Worm (Caenorhabditis elegans): Measurements from ENCODE around the gene str-92.

str-92 gene

ce11 chrV:17706217-17706806 lies 29.9 kb upstream of the str-92 start:
- TF ChIP-seq F13C5.2 (tag; optimal IDR thresholded peaks at IDR 0.05) (no peak), B0310.2 (tag; optimal IDR thresholded peaks at IDR 0.05) (no peak), scrt-1 (GFP tag; IDR thresholded peaks at IDR 0.05) (no peak), hnd-1 (tag; optimal IDR thresholded peaks at IDR 0.05) (no peak), ama-1 (optimal IDR thresholded peaks at IDR 0.05) (no peak), sea-1 (GFP tag; conservative IDR thresholded peaks at IDR 0.05) (no peak), ceh-13 (GFP tag; optimal IDR thresholded peaks at IDR 0.05) (no peak), hmbx-1 (tag; optimal IDR thresholded peaks at IDR 0.05) (no peak), tbx-37 (GFP tag; conservative IDR thresholded peaks at IDR 0.05) (no peak), aly-1 (tag; optimal IDR thresholded peaks at IDR 0.05) (no peak), ets-7 (tag; optimal IDR thresholded peaks at IDR 0.05) (no peak), ceh-36 (tag; optimal IDR thresholded peaks at IDR 0.05) (no peak), hmg-4 (GFP tag; optimal IDR thresholded peaks at IDR 0.05) (no peak), tra-4 (tag; optimal IDR thresholded peaks at IDR 0.05) (no peak), flt-1 (GFP tag; IDR thresholded peaks at IDR 0.05) (no peak), tbx-11 (GFP tag; IDR thresholded peaks at IDR 0.05) (no peak), pes-1 (GFP tag; IDR thresholded peaks at IDR 0.05) (no peak)

DNA sequence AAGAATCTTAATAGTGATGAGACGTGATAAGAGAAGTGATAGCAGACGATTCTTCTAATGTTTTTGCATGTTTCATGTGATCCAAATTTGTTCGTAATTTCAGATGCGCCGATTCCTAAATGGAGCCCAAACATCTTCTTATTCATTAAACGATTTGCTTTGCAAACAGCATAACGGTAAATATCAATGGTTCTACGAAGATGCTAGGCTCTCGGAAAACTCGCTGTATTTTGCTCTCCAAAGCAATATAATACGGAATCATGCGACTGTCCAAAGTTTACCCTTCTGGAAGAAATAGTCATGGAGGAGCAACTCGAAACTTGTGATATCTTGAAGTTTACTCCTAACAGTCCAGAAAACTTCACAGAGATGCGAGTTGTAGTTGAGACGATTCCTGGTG lies 29.4 kb upstream of the str-92 start, which contains the start of gene W06D12.6:
Gene W06D12.6, plus strand, starts transcription at position 301 of the 400 bp plus-strand sequence.
- TF ChIP-seq ama-1 (optimal IDR thresholded peaks at IDR 0.05) (no peak), tbx-11 (GFP tag; IDR thresholded peaks at IDR 0.05) (no peak), pes-1 (GFP tag; IDR thresholded peaks at IDR 0.05) (no peak), aly-1 (tag; optimal IDR thresholded peaks at IDR 0.05) (no peak), sea-1 (GFP tag; conservative IDR thresholded peaks at IDR 0.05) (no peak), flt-1 (GFP tag; IDR thresholded peaks at IDR 0.05) (no peak), hnd-1 (tag; optimal IDR thresholded peaks at IDR 0.05) (no peak), ceh-36 (tag; optimal IDR thresholded peaks at IDR 0.05) (no peak), scrt-1 (GFP tag; IDR thresholded peaks at IDR 0.05) (no peak), ets-7 (tag; optimal IDR thresholded peaks at IDR 0.05) (no peak), B0310.2 (tag; optimal IDR thresholded peaks at IDR 0.05) (no peak)

DNA sequence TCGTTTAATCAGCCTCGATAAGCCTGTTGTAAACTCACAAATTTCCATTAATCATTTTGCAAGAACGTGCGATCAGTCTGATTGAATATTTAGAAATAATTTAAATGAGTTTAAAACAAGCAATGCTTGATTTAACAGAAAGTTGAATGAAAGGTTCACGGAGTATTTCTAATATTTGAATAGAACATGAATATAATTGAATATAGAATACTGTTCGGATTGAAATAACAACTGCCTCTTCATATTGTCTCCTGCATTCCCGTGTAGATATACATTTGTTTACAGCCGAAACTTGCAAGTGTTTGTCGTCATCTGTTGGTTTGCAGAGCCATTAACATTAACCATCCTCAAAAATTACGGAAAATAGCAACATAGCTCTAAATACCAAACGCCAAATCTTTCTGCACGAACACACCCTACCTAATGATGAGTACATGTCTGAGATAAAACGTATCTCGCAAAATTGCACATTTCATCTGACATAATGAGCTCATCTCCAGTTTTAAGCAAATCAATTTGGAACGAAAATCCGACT lies 24.3 kb upstream of the str-92 start, which contains the start of the genes Y26G10.5 and srh-32:
Gene Y26G10.5, minus strand, starts transcription at position 101 of the 535 bp plus-strand sequence.
Gene srh-32, plus strand, starts transcription at position 485 of the 535 bp plus-strand sequence.
- TF ChIP-seq ceh-13 (GFP tag; optimal IDR thresholded peaks at IDR 0.05) (no peak), tbx-37 (GFP tag; conservative IDR thresholded peaks at IDR 0.05) (no peak), hmbx-1 (tag; optimal IDR thresholded peaks at IDR 0.05) (no peak), hnd-1 (tag; optimal IDR thresholded peaks at IDR 0.05) (no peak), aly-1 (tag; optimal IDR thresholded peaks at IDR 0.05) (no peak), ets-7 (tag; optimal IDR thresholded peaks at IDR 0.05) (no peak), B0310.2 (tag; optimal IDR thresholded peaks at IDR 0.05) (no peak)

DNA sequence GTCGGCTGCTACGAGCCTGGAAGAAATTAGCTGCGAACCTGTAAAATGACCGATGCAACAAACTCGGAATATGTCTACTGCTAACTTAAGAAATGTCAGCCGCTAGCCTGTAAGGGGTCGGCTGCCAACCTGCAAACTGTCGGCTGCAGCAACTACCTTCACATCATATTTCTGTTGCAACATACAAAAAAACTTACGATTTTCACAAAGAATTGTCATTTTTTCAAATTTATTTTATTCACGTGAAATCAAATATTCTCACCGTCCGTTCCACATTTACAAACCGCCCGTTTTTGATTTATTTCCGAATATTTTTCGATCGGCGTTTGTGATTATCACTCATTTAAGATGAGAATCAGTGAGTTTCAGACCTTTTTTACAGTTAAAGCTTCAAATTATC lies 23.2 kb upstream of the str-92 start, which contains the start of gene Y26G10.6:
Gene Y26G10.6, plus strand, starts transcription at position 301 of the 400 bp plus-strand sequence.
- TF ChIP-seq ceh-13 (GFP tag; optimal IDR thresholded peaks at IDR 0.05) (no peak), flt-1 (GFP tag; IDR thresholded peaks at IDR 0.05) (no peak), hmg-4 (GFP tag; optimal IDR thresholded peaks at IDR 0.05) (no peak), sea-1 (GFP tag; conservative IDR thresholded peaks at IDR 0.05) (no peak), hmbx-1 (tag; optimal IDR thresholded peaks at IDR 0.05) (no peak), ama-1 (optimal IDR thresholded peaks at IDR 0.05) (no peak), ceh-36 (tag; optimal IDR thresholded peaks at IDR 0.05) (no peak), ets-7 (tag; optimal IDR thresholded peaks at IDR 0.05) (no peak), B0310.2 (tag; optimal IDR thresholded peaks at IDR 0.05) (no peak), hnd-1 (tag; optimal IDR thresholded peaks at IDR 0.05) (no peak), pes-1 (GFP tag; IDR thresholded peaks at IDR 0.05) (no peak), F13C5.2 (tag; optimal IDR thresholded peaks at IDR 0.05) (no peak), scrt-1 (GFP tag; IDR thresholded peaks at IDR 0.05) (no peak), aly-1 (tag; optimal IDR thresholded peaks at IDR 0.05) (no peak), tbx-11 (GFP tag; IDR thresholded peaks at IDR 0.05) (no peak), tbx-37 (GFP tag; conservative IDR thresholded peaks at IDR 0.05) (no peak), tra-4 (tag; optimal IDR thresholded peaks at IDR 0.05) (no peak)

ce11 chrV:17699097-17699496 lies 22.6 kb upstream of the str-92 start, which contains the start of gene Y26G10.4:
Gene Y26G10.4, minus strand, starts transcription at chrV:17699197.
- TF ChIP-seq tbx-11 (GFP tag; IDR thresholded peaks at IDR 0.05) (no peak), B0310.2 (tag; optimal IDR thresholded peaks at IDR 0.05) (no peak), hnd-1 (tag; optimal IDR thresholded peaks at IDR 0.05) (no peak), sea-1 (GFP tag; conservative IDR thresholded peaks at IDR 0.05) (no peak), ceh-13 (GFP tag; optimal IDR thresholded peaks at IDR 0.05) (no peak), aly-1 (tag; optimal IDR thresholded peaks at IDR 0.05) (no peak), hmbx-1 (tag; optimal IDR thresholded peaks at IDR 0.05) (no peak), flt-1 (GFP tag; IDR thresholded peaks at IDR 0.05) (no peak), tbx-37 (GFP tag; conservative IDR thresholded peaks at IDR 0.05) (no peak), pes-1 (GFP tag; IDR thresholded peaks at IDR 0.05) (no peak), F13C5.2 (tag; optimal IDR thresholded peaks at IDR 0.05) (no peak), hmg-4 (GFP tag; optimal IDR thresholded peaks at IDR 0.05) (no peak), tra-4 (tag; optimal IDR thresholded peaks at IDR 0.05) (no peak)

DNA sequence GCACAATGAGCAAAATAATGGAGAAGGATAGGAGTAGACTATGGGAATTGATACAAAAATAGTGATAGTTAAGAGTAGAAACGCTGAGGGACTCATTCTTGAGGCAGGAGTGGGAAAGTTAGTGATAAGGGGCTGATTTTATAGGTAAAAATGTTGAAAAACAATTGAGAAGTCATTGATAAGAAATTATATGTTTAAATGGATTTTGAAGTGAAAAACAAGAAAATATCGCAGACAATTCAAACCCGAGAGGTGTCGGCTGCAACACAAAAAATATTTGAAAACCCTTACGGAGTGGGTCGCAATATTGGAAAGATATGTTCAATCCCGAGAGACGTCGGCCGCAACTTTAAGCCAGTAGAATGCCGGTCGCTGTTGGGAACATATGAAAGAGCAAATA lies 20.3 kb upstream of the str-92 start, which contains the start of gene spp-29:
Gene spp-29, minus strand, starts transcription at position 101 of the 400 bp plus-strand sequence.
- TF ChIP-seq tra-4 (tag; optimal IDR thresholded peaks at IDR 0.05), result no peak
- TF ChIP-seq pes-1 (GFP tag; IDR thresholded peaks at IDR 0.05), result no peak
- no peak for TF ChIP-seq ama-1 (optimal IDR thresholded peaks at IDR 0.05)
- no peak for TF ChIP-seq ceh-13 (GFP tag; optimal IDR thresholded peaks at IDR 0.05)
- TF ChIP-seq scrt-1 (GFP tag; IDR thresholded peaks at IDR 0.05), result no peak
- TF ChIP-seq hnd-1 (tag; optimal IDR thresholded peaks at IDR 0.05), result no peak
- TF ChIP-seq aly-1 (tag; optimal IDR thresholded peaks at IDR 0.05), result no peak

ce11 chrV:17695802-17696201 lies 19.3 kb upstream of the str-92 start, which contains the start of gene Y26G10.1:
Gene Y26G10.1, minus strand, starts transcription at chrV:17695902.
- TF ChIP-seq flt-1 (GFP tag; IDR thresholded peaks at IDR 0.05) (no peak), sea-1 (GFP tag; conservative IDR thresholded peaks at IDR 0.05) (no peak), hmg-4 (GFP tag; optimal IDR thresholded peaks at IDR 0.05) (no peak), ets-7 (tag; optimal IDR thresholded peaks at IDR 0.05) (no peak), scrt-1 (GFP tag; IDR thresholded peaks at IDR 0.05) (no peak), ama-1 (optimal IDR thresholded peaks at IDR 0.05) (no peak), hnd-1 (tag; optimal IDR thresholded peaks at IDR 0.05) (no peak), F13C5.2 (tag; optimal IDR thresholded peaks at IDR 0.05) (no peak), ceh-13 (GFP tag; optimal IDR thresholded peaks at IDR 0.05) (no peak), hmbx-1 (tag; optimal IDR thresholded peaks at IDR 0.05) (no peak), tbx-37 (GFP tag; conservative IDR thresholded peaks at IDR 0.05) (no peak), tra-4 (tag; optimal IDR thresholded peaks at IDR 0.05) (no peak)
